Worm (Caenorhabditis elegans): ENCODE data around the gene pdfr-1.

The pdfr-1 gene

DNA sequence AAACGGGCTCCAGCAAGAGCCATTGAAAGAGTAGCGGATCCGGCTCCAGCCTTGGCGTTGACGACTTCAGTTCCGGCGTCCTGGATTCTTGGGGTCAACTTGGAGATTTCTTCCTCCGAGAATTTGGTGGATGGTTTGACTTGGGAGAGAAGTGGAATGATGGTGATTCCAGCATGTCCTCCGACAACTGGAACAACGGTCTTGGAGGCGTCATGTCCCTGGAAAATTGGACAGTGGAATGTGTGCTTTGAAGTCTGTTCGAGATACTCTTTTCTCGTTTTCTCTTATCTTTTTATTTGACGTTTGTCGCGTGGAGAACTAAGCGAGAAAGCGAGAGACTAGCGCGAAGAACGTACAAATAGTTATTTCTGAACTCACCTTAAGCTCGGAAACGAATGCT lies 44.8 kb downstream of the pdfr-1 start:
- TF ChIP-seq ama-1 (optimal IDR thresholded peaks at IDR 0.05): peak; percentile 45
- TF ChIP-seq elt-2 (tag; optimal IDR thresholded peaks at IDR 0.05): peak; percentile 28
- TF ChIP-seq mdl-1 (tag; optimal IDR thresholded peaks at IDR 0.05): no peak

DNA sequence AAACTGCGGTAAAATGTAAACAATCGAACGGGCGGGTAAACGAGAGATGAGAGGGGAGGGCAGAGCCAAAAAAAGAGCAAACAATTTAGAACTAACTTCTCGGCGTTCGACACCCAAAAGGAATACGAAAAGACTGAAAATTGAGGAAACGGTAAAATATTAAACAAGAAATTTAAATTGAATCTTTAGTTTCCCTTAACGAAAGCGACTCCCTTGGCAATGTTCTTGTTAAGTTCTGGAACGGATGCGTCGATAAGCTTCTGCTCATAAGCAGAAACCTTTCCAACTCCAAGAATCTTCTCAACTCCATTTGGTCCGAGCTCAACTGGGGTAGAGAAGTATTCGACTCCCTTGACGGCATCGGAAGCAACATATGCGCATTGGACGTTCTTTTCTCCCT lies 45.2 kb downstream of the pdfr-1 start:
- TF ChIP-seq nhr-11 (tag; optimal IDR thresholded peaks at IDR 0.05) (no peak), pha-4 (tag; optimal IDR thresholded peaks at IDR 0.05) (peak; percentile 64)

DNA sequence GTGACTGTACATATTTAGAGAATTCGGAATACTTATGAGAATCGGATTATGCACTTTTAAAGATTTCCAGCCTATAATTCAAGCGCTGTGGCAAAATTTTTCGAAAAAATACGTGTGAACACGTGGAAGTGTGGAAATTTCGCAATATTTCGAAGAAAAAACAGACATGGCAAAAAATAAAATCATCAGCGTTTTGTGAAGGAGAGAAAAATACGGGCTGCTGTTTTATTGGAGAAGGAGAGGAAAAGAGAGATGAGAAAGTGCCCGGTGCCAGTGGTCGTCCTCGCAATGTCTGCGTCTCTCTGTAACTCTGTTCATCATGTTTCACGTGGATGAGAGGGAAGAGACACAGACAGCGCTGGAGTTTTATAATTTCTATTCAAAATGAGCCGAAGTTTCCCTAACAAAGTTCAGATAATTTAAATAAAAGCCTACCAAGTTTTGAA lies 45.8 kb downstream of the pdfr-1 start:
- TF ChIP-seq skn-1 (tag; optimal IDR thresholded peaks at IDR 0.05) (peak; percentile 49), elt-2 (tag; optimal IDR thresholded peaks at IDR 0.05) (peak; percentile 60), ztf-11 (tag; optimal IDR thresholded peaks at IDR 0.05) (no peak), R02D3.7 (tag; optimal IDR thresholded peaks at IDR 0.05) (peak; percentile 52), mdl-1 (tag; optimal IDR thresholded peaks at IDR 0.05) (peak; percentile 68), nfya-1 (tag; optimal IDR thresholded peaks at IDR 0.05; ENCODE audit: insufficient read depth) (peak; percentile 86), sea-2 (GFP tag; optimal IDR thresholded peaks at IDR 0.05) (no peak), lin-15B (tag; optimal IDR thresholded peaks at IDR 0.05) (peak; percentile 57), snpc-4 (tag; optimal IDR thresholded peaks at IDR 0.05) (peak; percentile 5), pqm-1 (tag; optimal IDR thresholded peaks at IDR 0.05) (peak; percentile 8), elt-1 (tag; optimal IDR thresholded peaks at IDR 0.05) (no peak), fkh-10 (GFP tag; optimal IDR thresholded peaks at IDR 0.05) (no peak), lin-39 (tag; optimal IDR thresholded peaks at IDR 0.05) (peak; percentile 68), fos-1 (tag; optimal IDR thresholded peaks at IDR 0.05) (peak; percentile 59), unc-39 (tag; optimal IDR thresholded peaks at IDR 0.05) (no peak), nhr-67 (tag; optimal IDR thresholded peaks at IDR 0.05) (no peak), nhr-25 (tag; optimal IDR thresholded peaks at IDR 0.05) (peak; percentile 72), ama-1 (optimal IDR thresholded peaks at IDR 0.05) (peak; percentile 95), nhr-43 (tag; optimal IDR thresholded peaks at IDR 0.05; ENCODE audit: poor library complexity, severe bottlenecking) (peak; percentile 60), ceh-9 (tag; optimal IDR thresholded peaks at IDR 0.05) (no peak), ztf-4 (tag; optimal IDR thresholded peaks at IDR 0.05) (peak; percentile 56), unc-62 (GFP tag; optimal IDR thresholded peaks at IDR 0.05) (peak; percentile 30), tbx-2 (tag; optimal IDR thresholded peaks at IDR 0.05) (peak; percentile 7), nhr-77 (tag; optimal IDR thresholded peaks at IDR 0.05) (peak; percentile 31), ZK546.5 (tag; optimal IDR thresholded peaks at IDR 0.05) (no peak), lsy-12 (tag; optimal IDR thresholded peaks at IDR 0.05) (peak; percentile 74), nhr-23 (tag; optimal IDR thresholded peaks at IDR 0.05) (peak; percentile 51), hmg-11 (tag; optimal IDR thresholded peaks at IDR 0.05) (peak; percentile 69), ceh-28 (tag; optimal IDR thresholded peaks at IDR 0.05) (peak; percentile 30), zag-1 (tag; optimal IDR thresholded peaks at IDR 0.05) (no peak)

DNA sequence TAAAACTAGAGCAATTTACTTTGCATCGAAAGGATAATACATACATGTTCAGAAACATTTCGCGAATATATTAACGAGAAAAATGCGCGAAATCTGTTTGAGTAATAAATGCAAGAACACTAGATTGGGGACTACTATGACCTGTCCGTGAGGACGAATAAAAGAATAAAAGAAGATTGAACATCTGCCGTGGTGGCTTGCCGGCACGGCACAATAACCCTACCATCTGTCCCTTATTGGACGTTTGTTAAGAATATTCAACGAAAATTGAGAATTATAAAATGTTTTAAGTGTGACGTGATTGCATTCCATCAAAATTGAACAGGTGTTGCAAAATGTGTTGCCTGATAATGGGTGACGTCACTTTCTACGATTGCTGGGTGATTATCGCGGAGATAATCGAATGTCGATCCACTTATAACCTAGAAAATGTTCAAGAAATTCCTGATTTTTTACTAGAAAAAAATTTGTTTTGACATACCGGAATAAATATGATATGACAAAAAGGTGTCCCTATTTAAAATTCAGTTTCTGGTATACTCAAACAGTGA lies 46.4 kb downstream of the pdfr-1 start:
- TF ChIP-seq elt-1 (tag; optimal IDR thresholded peaks at IDR 0.05) (peak; percentile 71), elt-3 (tag; optimal IDR thresholded peaks at IDR 0.05) (no peak), nhr-77 (tag; optimal IDR thresholded peaks at IDR 0.05) (no peak), mdl-1 (tag; optimal IDR thresholded peaks at IDR 0.05) (no peak), jun-1 (tag; optimal IDR thresholded peaks at IDR 0.05) (no peak), ztf-4 (tag; optimal IDR thresholded peaks at IDR 0.05) (no peak), R02D3.7 (tag; optimal IDR thresholded peaks at IDR 0.05) (no peak), unc-62 (GFP tag; optimal IDR thresholded peaks at IDR 0.05) (no peak), nhr-23 (tag; optimal IDR thresholded peaks at IDR 0.05) (peak; percentile 16), ceh-28 (tag; optimal IDR thresholded peaks at IDR 0.05) (no peak), fos-1 (tag; optimal IDR thresholded peaks at IDR 0.05) (no peak), fkh-2 (tag; optimal IDR thresholded peaks at IDR 0.05) (no peak), nhr-76 (tag; optimal IDR thresholded peaks at IDR 0.05) (no peak)

DNA sequence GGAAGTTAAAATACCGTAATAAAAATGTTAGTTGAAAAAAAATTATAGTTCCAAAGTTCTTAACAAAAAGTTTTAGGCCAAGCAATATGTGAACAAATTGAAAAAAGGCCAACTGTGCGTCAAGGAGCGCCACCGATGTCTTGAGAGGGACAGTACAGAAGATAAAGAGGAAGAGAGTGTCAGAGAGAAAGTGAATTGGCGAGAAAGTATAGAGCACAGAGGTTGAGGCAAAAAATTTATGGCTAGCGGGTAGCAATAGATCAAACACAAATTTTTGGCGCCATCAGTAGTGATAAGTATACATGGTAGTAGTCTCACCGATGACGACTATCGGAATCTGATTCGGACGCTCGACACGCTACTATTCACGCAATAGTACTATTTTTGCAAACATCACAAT lies 47.6 kb downstream of the pdfr-1 start:
- TF ChIP-seq pqm-1 (tag; optimal IDR thresholded peaks at IDR 0.05): peak; percentile 44
- TF ChIP-seq skn-1 (tag; optimal IDR thresholded peaks at IDR 0.05): no peak
- TF ChIP-seq nfya-1 (tag; optimal IDR thresholded peaks at IDR 0.05; ENCODE audit: insufficient read depth): peak; percentile 23
- no peak for TF ChIP-seq lin-39 (tag; optimal IDR thresholded peaks at IDR 0.05)
- TF ChIP-seq elt-3 (tag; optimal IDR thresholded peaks at IDR 0.05): no peak
- no peak for TF ChIP-seq nhr-25 (tag; optimal IDR thresholded peaks at IDR 0.05)
- TF ChIP-seq nhr-11 (tag; optimal IDR thresholded peaks at IDR 0.05): no peak
- TF ChIP-seq egl-27 (tag; optimal IDR thresholded peaks at IDR 0.05): no peak
- TF ChIP-seq nhr-28 (tag; optimal IDR thresholded peaks at IDR 0.05): no peak
- TF ChIP-seq elt-2 (tag; optimal IDR thresholded peaks at IDR 0.05): peak; percentile 56
- peak; percentile 51 for TF ChIP-seq ama-1 (optimal IDR thresholded peaks at IDR 0.05)

Data from whole organism, L3 larva.